Fruit fly (Drosophila melanogaster) whole organism, embryonic: ENCODE results near the gene Rrp1.

Source experiments
- Atf-2 ChIP-seq: fragments of 200-800 bp; sonication (Bioruptor generic); optimal IDR thresholded peaks from 2 replicates; lab custom pipeline; 2016; ENCODE audit warnings: missing biosample characterization, missing genetic modification characterization
- Bgb ChIP-seq: fragments of 200-800 bp; sonication (Bioruptor generic); IDR thresholded peaks from 2 replicates; pipeline ENCODE4 v1.3.6; 2022; ENCODE audit warnings: missing biosample characterization, missing genetic modification characterization; ENCODE audit not compliant: partially characterized antibody
- CG10462 ChIP-seq: fragments of 200-800 bp; sonication (Bioruptor generic); optimal IDR thresholded peaks from 2 replicates; lab custom pipeline; 2016; ENCODE audit warnings: missing biosample characterization, missing genetic modification characterization
- CG11085 ChIP-seq: fragments of 200-800 bp; sonication (Bioruptor generic); IDR thresholded peaks from 2 replicates; pipeline ENCODE4 v1.3.6; 2022; ENCODE audit warnings: missing biosample characterization, missing genetic modification characterization
- CG11695 ChIP-seq: fragments of 200-800 bp; sonication (Bioruptor generic); IDR thresholded peaks from 3 replicates; pipeline ENCODE4 v1.3.6; 2022; ENCODE audit warnings: missing biosample characterization, missing genetic modification characterization
- CG15696 ChIP-seq: fragments of 200-800 bp; sonication (Bioruptor generic); optimal IDR thresholded peaks from 2 replicates; lab custom pipeline; 2019; ENCODE audit warnings: missing biosample characterization, mild to moderate bottlenecking, missing genetic modification characterization, moderate library complexity
- CG16863 ChIP-seq: fragments of 200-800 bp; sonication (Bioruptor generic); optimal IDR thresholded peaks from 3 replicates; lab custom pipeline; 2016; ENCODE audit warnings: missing biosample characterization, missing genetic modification characterization
- CG17912 ChIP-seq: fragments of 200-800 bp; sonication (Bioruptor generic); optimal IDR thresholded peaks from 2 replicates; lab custom pipeline; 2018; ENCODE audit warnings: missing biosample characterization, mild to moderate bottlenecking, missing genetic modification characterization
- CG3281 ChIP-seq: fragments of 200-800 bp; sonication (Bioruptor generic); optimal IDR thresholded peaks from 3 replicates; lab custom pipeline; 2017; ENCODE audit warnings: missing biosample characterization, mild to moderate bottlenecking, missing genetic modification characterization
- CG34376 ChIP-seq: fragments of 200-800 bp; sonication (Bioruptor generic); optimal IDR thresholded peaks from 2 replicates; lab custom pipeline; 2018; ENCODE audit warnings: missing biosample characterization, mild to moderate bottlenecking, missing genetic modification characterization
- CG3726 ChIP-seq: fragments of 200-800 bp; sonication (Bioruptor generic); IDR thresholded peaks from 3 replicates; pipeline ENCODE4, ENCODE4 v1.3.6; 2022; ENCODE audit warnings: missing biosample characterization, missing genetic modification characterization
- CG42726 ChIP-seq: fragments of 200-800 bp; sonication (Bioruptor generic); IDR thresholded peaks from 2 replicates; pipeline ENCODE4 v1.3.6; 2022; ENCODE audit warnings: missing biosample characterization, missing genetic modification characterization; ENCODE audit not compliant: partially characterized antibody
- CG6254 ChIP-seq: fragments of 200-800 bp; sonication (Bioruptor generic); optimal IDR thresholded peaks from 3 replicates; lab custom pipeline; 2017; ENCODE audit warnings: mild to moderate bottlenecking, missing biosample characterization, missing genetic modification reagents, missing genetic modification characterization
- CG7271 ChIP-seq: fragments of 200-800 bp; sonication (Bioruptor generic); optimal IDR thresholded peaks from 2 replicates; lab custom pipeline; 2018; ENCODE audit warnings: missing biosample characterization, mild to moderate bottlenecking, missing genetic modification characterization, moderate library complexity
- CG9797 ChIP-seq: fragments of 200-800 bp; sonication (Bioruptor generic); optimal IDR thresholded peaks from 3 replicates; lab custom pipeline; 2018; ENCODE audit warnings: missing biosample characterization, mild to moderate bottlenecking, missing genetic modification characterization
- CkIIα-i1 ChIP-seq: fragments of 200-800 bp; sonication (Bioruptor generic); IDR thresholded peaks from 2 replicates; pipeline ENCODE4 v1.3.6; 2022; ENCODE audit warnings: missing biosample characterization, missing genetic modification characterization
- Deaf1 ChIP-seq: fragments of 200-800 bp; optimal IDR thresholded peaks from 3 replicates; lab custom pipeline; 2019; ENCODE audit warnings: missing biosample characterization, mild to moderate bottlenecking, missing genetic modification characterization, moderate library complexity
- Dfd ChIP-seq, 2 experiments: fragments of >200 bp; optimal IDR thresholded peaks; 2 replicates each; lab custom pipeline; 2017; ENCODE audit warnings: missing biosample characterization in 2 of 2, missing genetic modification characterization in 2 of 2
- Dip2 ChIP-seq: fragments of 200-800 bp; sonication (Bioruptor generic); IDR thresholded peaks from 2 replicates; pipeline ENCODE4 v1.3.6; 2022; ENCODE audit warnings: missing biosample characterization, missing genetic modification characterization
- Drgx ChIP-seq: fragments of 200-800 bp; sonication (Bioruptor generic); IDR thresholded peaks from 2 replicates; pipeline ENCODE4 v1.3.6; 2022; ENCODE audit warnings: missing biosample characterization, missing genetic modification characterization
- Fer2 ChIP-seq: fragments of 200-800 bp; sonication (Bioruptor generic); optimal IDR thresholded peaks from 2 replicates; lab custom pipeline; 2018; ENCODE audit warnings: missing biosample characterization, mild to moderate bottlenecking, missing genetic modification characterization, moderate library complexity
- Hr51 ChIP-seq, 2 experiments: fragments of 200-800 bp; sonication (Bioruptor generic); optimal IDR thresholded peaks; 2 replicates in 1 of 2; 3 replicates in 1 of 2; lab custom pipeline; 2016 to 2018; ENCODE audit warnings: missing biosample characterization in 2 of 2, missing genetic modification characterization in 2 of 2, mild to moderate bottlenecking in 1 of 2, moderate library complexity in 1 of 2
- Mes4 ChIP-seq: fragments of 200-800 bp; sonication (Bioruptor generic); optimal IDR thresholded peaks from 2 replicates; lab custom pipeline; 2016; ENCODE audit warnings: missing biosample characterization, missing genetic modification characterization
- NC2β ChIP-seq: fragments of 200-800 bp; sonication (Bioruptor generic); optimal IDR thresholded peaks from 2 replicates; lab custom pipeline; 2016; ENCODE audit warnings: missing biosample characterization, missing genetic modification characterization
- PHDP ChIP-seq: fragments of 200-800 bp; sonication (Bioruptor generic); optimal IDR thresholded peaks from 3 replicates; lab custom pipeline; 2018; ENCODE audit warnings: missing biosample characterization, mild to moderate bottlenecking, missing genetic modification characterization, moderate library complexity
- Scr ChIP-seq: fragments of 200-800 bp; sonication (Bioruptor generic); IDR thresholded peaks from 2 replicates; pipeline ENCODE4 v1.3.6; 2022; ENCODE audit warnings: missing biosample characterization, missing genetic modification characterization; ENCODE audit not compliant: partially characterized antibody
- amos ChIP-seq: fragments of 200-800 bp; sonication (Bioruptor generic); IDR thresholded peaks from 2 replicates; pipeline ENCODE4 v1.3.6; 2022; ENCODE audit warnings: missing biosample characterization, missing genetic modification characterization; ENCODE audit not compliant: partially characterized antibody
- aop ChIP-seq: fragments of 200-800 bp; sonication (Bioruptor generic); IDR thresholded peaks from 2 replicates; pipeline ENCODE4 v1.3.6; 2022; ENCODE audit warnings: missing biosample characterization, missing genetic modification characterization
- bcd ChIP-seq: fragments of 200-800 bp; sonication (Bioruptor generic); optimal IDR thresholded peaks from 2 replicates; lab custom pipeline; 2017; ENCODE audit warnings: missing biosample characterization, mild to moderate bottlenecking, missing genetic modification characterization
- btn ChIP-seq: fragments of 200-800 bp; sonication (Bioruptor generic); optimal IDR thresholded peaks from 2 replicates; lab custom pipeline; 2016; ENCODE audit warnings: missing biosample characterization, missing genetic modification characterization
- dysf ChIP-seq: fragments of 200-800 bp; sonication (Bioruptor generic); IDR thresholded peaks from 3 replicates; pipeline ENCODE4 v1.3.6; 2022; ENCODE audit warnings: missing biosample characterization, missing genetic modification characterization
- fu2 ChIP-seq: fragments of 200-800 bp; sonication (Bioruptor generic); optimal IDR thresholded peaks from 2 replicates; lab custom pipeline; 2016; ENCODE audit warnings: missing biosample characterization, missing genetic modification characterization
- jing ChIP-seq: fragments of 200-800 bp; sonication (Bioruptor generic); optimal IDR thresholded peaks from 2 replicates; lab custom pipeline; 2018; ENCODE audit warnings: missing biosample characterization, mild to moderate bottlenecking, missing genetic modification characterization
- kni ChIP-seq: fragments of 200-800 bp; sonication (Bioruptor generic); optimal IDR thresholded peaks from 3 replicates; lab custom pipeline; 2017; ENCODE audit warnings: mild to moderate bottlenecking, missing biosample characterization, missing genetic modification reagents, missing genetic modification characterization
- lov ChIP-seq, 2 experiments: fragments of 200-800 bp in 1 of 2; fragments of >200 bp in 1 of 2; sonication (Bioruptor generic) in 1 of 2; IDR thresholded peaks in 1 of 2; optimal IDR thresholded peaks in 1 of 2; 2 replicates in 1 of 2; 3 replicates in 1 of 2; pipeline versions ENCODE4 v1.3.6 to Lab custom; 2017 to 2022; ENCODE audit warnings: missing biosample characterization in 1 of 2, missing genetic modification characterization in 1 of 2
- luna ChIP-seq: fragments of 200-800 bp; sonication (Bioruptor generic); optimal IDR thresholded peaks from 2 replicates; lab custom pipeline; 2016; ENCODE audit warnings: missing biosample characterization, missing genetic modification characterization
- maf-S ChIP-seq: fragments of 200-800 bp; sonication (Bioruptor generic); optimal IDR thresholded peaks from 2 replicates; lab custom pipeline; 2016; ENCODE audit warnings: missing biosample characterization, missing genetic modification characterization
- mam ChIP-seq: fragments of 200-800 bp; sonication (Bioruptor generic); optimal IDR thresholded peaks from 3 replicates; lab custom pipeline; 2016; ENCODE audit warnings: missing biosample characterization, missing genetic modification characterization
- mld ChIP-seq: fragments of 200-800 bp; sonication (Bioruptor generic); IDR thresholded peaks from 3 replicates; pipeline ENCODE4 v1.3.6; 2022; ENCODE audit warnings: missing biosample characterization, missing genetic modification characterization; ENCODE audit not compliant: partially characterized antibody
- nerfin-1 ChIP-seq: fragments of 200-800 bp; sonication (Bioruptor generic); optimal IDR thresholded peaks from 3 replicates; lab custom pipeline; 2019; ENCODE audit warnings: missing biosample characterization, mild to moderate bottlenecking, missing genetic modification characterization, moderate library complexity
- nerfin-2 ChIP-seq: fragments of 200-800 bp; sonication (Bioruptor generic); IDR thresholded peaks from 2 replicates; pipeline ENCODE4 v1.3.6; 2022; ENCODE audit warnings: missing biosample characterization, missing genetic modification characterization; ENCODE audit not compliant: partially characterized antibody
- pho ChIP-seq: fragments of 200-800 bp; sonication (Bioruptor generic); optimal IDR thresholded peaks from 2 replicates; lab custom pipeline; 2016; ENCODE audit warnings: missing biosample characterization, missing genetic modification characterization
- pita ChIP-seq: fragments of 200-800 bp; sonication (Bioruptor generic); optimal IDR thresholded peaks from 2 replicates; lab custom pipeline; 2017; ENCODE audit warnings: missing biosample characterization, mild to moderate bottlenecking, missing genetic modification characterization
- scrt ChIP-seq: fragments of 200-800 bp; sonication (Bioruptor generic); optimal IDR thresholded peaks from 2 replicates; lab custom pipeline; 2018; ENCODE audit warnings: missing biosample characterization, mild to moderate bottlenecking, missing genetic modification characterization, moderate library complexity
- slou ChIP-seq: fragments of 200-800 bp; sonication (Bioruptor generic); optimal IDR thresholded peaks from 3 replicates; lab custom pipeline; 2016; ENCODE audit warnings: missing biosample characterization, missing genetic modification characterization
- tio ChIP-seq: fragments of 200-800 bp; sonication (Bioruptor generic); optimal IDR thresholded peaks from 2 replicates; lab custom pipeline; 2017; ENCODE audit warnings: missing biosample characterization, missing genetic modification characterization, inconsistent platforms
- tll ChIP-seq, 2 experiments: fragments of 200-800 bp in 1 of 2; fragments of >200 bp in 1 of 2; sonication (Bioruptor generic) in 1 of 2; optimal IDR thresholded peaks; 2 replicates each; lab custom pipeline; 2017 to 2019; ENCODE audit warnings: missing biosample characterization in 2 of 2, missing genetic modification characterization in 2 of 2, mild to moderate bottlenecking in 1 of 2, moderate library complexity in 1 of 2
- ttk ChIP-seq: fragments of 200-800 bp; sonication (Bioruptor generic); IDR thresholded peaks from 2 replicates; pipeline ENCODE4 v2.1.2; 2022; ENCODE audit warnings: missing biosample characterization, missing genetic modification characterization

Gene Rrp1

dm6 chr2L:2987681-2988381, 15.5 kb upstream of the Rrp1 start, which contains the start of the genes Chd1 and Bem46 (continued):
- TF ChIP-seq Hr51 (GFP tag; optimal IDR thresholded peaks at IDR 0.05; lab: Kevin White, UChicago), result peak in 1 of 2 experiments; percentile 64
- peak; percentile 47 for TF ChIP-seq CG7271 (tag; lab: Kevin White, UChicago)
- TF ChIP-seq CG6254 (GFP tag; lab: Kevin White, UChicago), result peak; percentile 53
- peak; percentile 74 for TF ChIP-seq Fer2 (tag; lab: Kevin White, UChicago)
- TF ChIP-seq ttk (GFP tag; lab: Robert Waterston, UW), result peak; percentile 82
- TF ChIP-seq maf-S, result peak; percentile 61
- no peak for TF ChIP-seq CG34376
- no peak for TF ChIP-seq Deaf1 (tag; lab: Kevin White, UChicago)
- TF ChIP-seq mld (GFP tag; lab: Robert Waterston, UW), result no peak
- peak; percentile 81 for TF ChIP-seq CG3281 (GFP tag; lab: Kevin White, UChicago)
- TF ChIP-seq Drgx, result peak; percentile 68
- TF ChIP-seq CG11695 (GFP tag; lab: Robert Waterston, UW), result peak; percentile 76
- TF ChIP-seq CkIIα-i1 (GFP tag; lab: Robert Waterston, UW), result no peak
- TF ChIP-seq Dfd (GFP tag; optimal IDR thresholded peaks at IDR 0.05; lab: Kevin White, UChicago), result no peak
- TF ChIP-seq nerfin-1 (tag; lab: Kevin White, UChicago), result peak; percentile 77
- no peak for TF ChIP-seq btn (GFP tag; lab: Kevin White, UChicago)
- no peak for TF ChIP-seq jing (GFP tag; lab: Kevin White, UChicago)
- TF ChIP-seq pita (GFP tag; lab: Kevin White, UChicago), result no peak
- TF ChIP-seq tll (GFP tag; optimal IDR thresholded peaks at IDR 0.05; lab: Kevin White, UChicago), result peak in 1 of 2 experiments; percentile 42
- no peak for TF ChIP-seq tio (GFP tag; lab: Kevin White, UChicago)
- peak; percentile 36; the same call in 1 of the 2 replicates for TF ChIP-seq amos (GFP tag; lab: Robert Waterston, UW)
- peak; percentile 89 for TF ChIP-seq mam (GFP tag; lab: Kevin White, UChicago)
- TF ChIP-seq CG11085 (GFP tag; lab: Robert Waterston, UW), result peak; percentile 57; the same call in 1 of the 2 replicates
- TF ChIP-seq luna, result no peak
- TF ChIP-seq scrt (GFP tag; lab: Kevin White, UChicago), result peak; percentile 75
- peak; percentile 82 for TF ChIP-seq PHDP (tag; lab: Kevin White, UChicago)
- TF ChIP-seq Dip2, result no peak
- TF ChIP-seq NC2β (GFP tag; lab: Kevin White, UChicago), result peak; percentile 48
- TF ChIP-seq lov (optimal IDR thresholded peaks at IDR 0.05; lab: Kevin White, UChicago), result no peak
- 0 out of 3 replicates have a peak, but pooled peaks have one; percentile 18 for TF ChIP-seq lov (GFP tag; IDR thresholded peaks at IDR 0.05; lab: Robert Waterston, UW)
- TF ChIP-seq CG15696 (tag; lab: Kevin White, UChicago), result peak; percentile 79
- TF ChIP-seq bcd (GFP tag; lab: Kevin White, UChicago), result peak; percentile 89
- TF ChIP-seq Mes4 (GFP tag; lab: Kevin White, UChicago), result no peak
- peak; percentile 88 for TF ChIP-seq dysf (GFP tag; lab: Robert Waterston, UW)
- peak; percentile 72 for TF ChIP-seq CG10462 (GFP tag; lab: Kevin White, UChicago)
- TF ChIP-seq slou (GFP tag; lab: Kevin White, UChicago), result peak; percentile 82
- TF ChIP-seq pho (GFP tag; lab: Kevin White, UChicago), result peak; percentile 75
- no peak for TF ChIP-seq nerfin-2 (GFP tag; lab: Robert Waterston, UW)
- no peak for TF ChIP-seq Bgb (GFP tag; lab: Robert Waterston, UW)
- TF ChIP-seq Atf-2 (GFP tag; lab: Kevin White, UChicago), result peak; percentile 57
- TF ChIP-seq CG42726, result no peak
- peak; percentile 50 for TF ChIP-seq CG16863
- peak; percentile 83 for TF ChIP-seq CG9797 (GFP tag; lab: Kevin White, UChicago)
- 0 out of 3 replicates have a peak, but pooled peaks have one; percentile 61 for TF ChIP-seq CG3726 (GFP tag; lab: Robert Waterston, UW)
- TF ChIP-seq CG17912 (GFP tag; lab: Kevin White, UChicago), result peak; percentile 54
- TF ChIP-seq kni (GFP tag; lab: Kevin White, UChicago), result no peak
- TF ChIP-seq aop, result peak; percentile 53; the same call in 1 of the 2 replicates
- peak; percentile 74 for TF ChIP-seq Scr (GFP tag; lab: Robert Waterston, UW)
- peak; percentile 75 for TF ChIP-seq fu2
